Worm (Caenorhabditis elegans) whole organism, L2 larva: ENCODE results near the gene C14A11.9.

Source experiments
- C34F6.9 ChIP-seq: fragments of 150-350 bp; optimal IDR thresholded peaks from 2 replicates; lab custom pipeline; 2014; ENCODE audit warnings: missing biosample characterization, missing genetic modification characterization
- blmp-1 ChIP-seq: sonication (generic microtip); optimal IDR thresholded peaks from 2 replicates; lab custom pipeline; 2017; ENCODE audit warnings: missing genetic modification characterization, mild to moderate bottlenecking, missing compliant biosample characterization, antibody characterized with exemption, moderate library complexity; ENCODE audit not compliant: insufficient read depth
- ceh-16 ChIP-seq: fragments of 150-350 bp; optimal IDR thresholded peaks from 2 replicates; lab custom pipeline; 2014; ENCODE audit warnings: missing biosample characterization, missing genetic modification characterization
- gmeb-1 ChIP-seq: fragments of 150-350 bp; optimal IDR thresholded peaks from 2 replicates; lab custom pipeline; 2014; ENCODE audit warnings: missing biosample characterization, missing genetic modification characterization
- nhr-129 ChIP-seq: fragments of 150-350 bp; optimal IDR thresholded peaks from 2 replicates; lab custom pipeline; 2014; ENCODE audit warnings: missing biosample characterization, missing genetic modification characterization
- sma-3 ChIP-seq: sonication (generic microtip); optimal IDR thresholded peaks from 2 replicates; lab custom pipeline; 2016; ENCODE audit warnings: missing genetic modification reagents, missing genetic modification characterization, missing compliant biosample characterization
- sma-9 ChIP-seq, 2 experiments: fragments of 150-350 bp in 1 of 2; sonication (generic microtip) in 1 of 2; optimal IDR thresholded peaks; 2 replicates each; lab custom pipeline; 2014 to 2016; ENCODE audit warnings: missing genetic modification characterization in 2 of 2, mild to moderate bottlenecking in 1 of 2, missing biosample characterization in 1 of 2, missing compliant biosample characterization in 1 of 2, missing genetic modification reagents in 1 of 2, moderate library complexity in 1 of 2
- snpc-4 ChIP-seq: fragments of 150-350 bp; optimal IDR thresholded peaks from 2 replicates; lab custom pipeline; 2014; ENCODE audit warnings: missing biosample characterization, missing genetic modification characterization
- unc-55 ChIP-seq: fragments of 150-350 bp; sonication (generic microtip); optimal IDR thresholded peaks from 3 replicates; lab custom pipeline; 2014; ENCODE audit warnings: missing biosample characterization, missing genetic modification reagents, missing genetic modification characterization
- zag-1 ChIP-seq: fragments of 150-350 bp; optimal IDR thresholded peaks from 2 replicates; lab custom pipeline; 2014; ENCODE audit warnings: missing biosample characterization, missing genetic modification characterization

Gene C14A11.9

ce11 chrX:2769685-2770084, 39.8 kb downstream of the C14A11.9 start, which contains the start of gene F55F1.2:
TSS of gene F55F1.2 (minus strand) at chrX:2770060.
- TF ChIP-seq sma-3 (GFP tag; lab: Kevin White, UChicago) (no peak), zag-1 (tag; lab: Kevin White, UChicago) (peak; percentile 9), C34F6.9 (tag; lab: Kevin White, UChicago) (peak; percentile 16), unc-55 (GFP tag; lab: Kevin White, UChicago) (peak; percentile 38)
- TF ChIP-seq, all 48 proteins: peak for 3

ce11 chrX:2764278-2764677, 45.2 kb downstream of the C14A11.9 start:
- TF ChIP-seq blmp-1 (tag; lab: Kevin White, UChicago) (no peak), gmeb-1 (no peak), unc-55 (GFP tag; lab: Kevin White, UChicago) (peak; percentile 10), C34F6.9 (tag; lab: Kevin White, UChicago) (peak; percentile 17), ceh-16 (tag; lab: Kevin White, UChicago) (no peak), sma-9 (GFP tag; optimal IDR thresholded peaks at IDR 0.05; lab: Kevin White, UChicago) (no peak), sma-9 (tag; optimal IDR thresholded peaks at IDR 0.05; lab: Kevin White, UChicago) (no peak)

DNA sequence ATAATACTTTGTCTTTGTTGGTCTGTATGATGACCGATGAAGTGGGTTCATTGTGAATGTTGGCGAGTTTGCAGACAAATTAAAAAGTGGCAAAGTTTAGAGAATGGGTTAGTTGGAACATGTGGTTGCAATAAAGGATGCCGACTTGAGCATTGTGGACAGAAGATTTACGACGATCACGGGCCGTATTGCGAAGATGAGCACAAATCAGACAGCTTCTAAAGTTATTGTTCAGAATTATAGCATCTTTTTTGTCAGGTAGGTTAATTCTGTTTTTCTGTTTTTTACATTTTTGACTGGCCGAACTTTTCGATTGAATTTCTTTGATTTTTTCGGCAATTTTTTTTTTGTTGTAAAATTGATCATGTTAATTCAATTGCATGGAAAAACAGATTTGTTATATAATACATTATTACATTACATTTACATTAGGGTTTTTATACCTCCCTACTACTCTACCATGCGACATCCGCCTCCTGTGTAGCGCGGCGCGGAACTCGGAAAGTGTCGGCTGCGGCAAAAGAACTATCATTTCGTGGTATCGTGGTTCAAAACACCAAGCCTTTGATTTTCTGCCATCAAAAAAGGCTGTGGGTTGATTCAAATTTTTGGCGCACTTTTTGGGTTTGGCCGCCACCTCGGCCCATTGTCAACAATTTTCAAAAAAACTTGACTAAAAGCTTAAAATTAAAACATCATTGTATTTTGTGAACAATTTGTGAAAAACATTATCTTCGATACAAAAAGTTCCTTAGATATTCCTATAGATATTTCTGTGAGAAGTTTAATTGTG, 45.8 kb downstream of the C14A11.9 start, which contains the start of gene unc-2:
TSS of gene unc-2 (minus strand) at position 51 of the 793 bp plus-strand sequence.
- TF ChIP-seq nhr-129 (no peak), snpc-4 (tag; lab: Kevin White, UChicago) (peak; percentile 21)
